Fruit fly (Drosophila melanogaster) whole organism, embryonic: ENCODE results near the gene ttm50.
A peak's percentile ranks its signal among the peaks of the same experiment; 100 is the strongest.

Source experiments
- Awh ChIP-seq: fragments of 200-800 bp; sonication (Bioruptor generic); IDR thresholded peaks from 2 replicates; pipeline ENCODE4, ENCODE4 v1.3.6; 2022; ENCODE audit warnings: missing biosample characterization, missing genetic modification characterization
- BEAF-32 ChIP-seq: fragments of 200-800 bp; sonication (Bioruptor generic); optimal IDR thresholded peaks from 3 replicates; lab custom pipeline; 2017; ENCODE audit warnings: missing biosample characterization, missing genetic modification characterization, mild to moderate bottlenecking, moderate library complexity, missing genetic modification reagents
- CG11723 ChIP-seq: fragments of 200-800 bp; sonication (Bioruptor generic); optimal IDR thresholded peaks from 2 replicates; lab custom pipeline; 2017; ENCODE audit warnings: missing biosample characterization, mild to moderate bottlenecking, missing genetic modification characterization
- CG12104 ChIP-seq: fragments of 200-800 bp; sonication (Bioruptor generic); optimal IDR thresholded peaks from 3 replicates; lab custom pipeline; 2016; ENCODE audit warnings: missing biosample characterization, missing genetic modification characterization
- CG12769 ChIP-seq: fragments of 200-800 bp; sonication (Bioruptor generic); optimal IDR thresholded peaks from 2 replicates; lab custom pipeline; 2019; ENCODE audit warnings: missing biosample characterization, mild to moderate bottlenecking, missing genetic modification characterization, moderate library complexity
- CG16779 ChIP-seq: fragments of 200-800 bp; sonication (Bioruptor generic); IDR thresholded peaks from 2 replicates; pipeline ENCODE4 v1.3.6; 2022; ENCODE audit warnings: missing biosample characterization, missing genetic modification characterization
- CG18011 ChIP-seq: fragments of 200-800 bp; sonication (Bioruptor generic); optimal IDR thresholded peaks from 2 replicates; lab custom pipeline; 2017; ENCODE audit warnings: missing biosample characterization, missing genetic modification characterization, mild to moderate bottlenecking, moderate library complexity, missing genotype
- CG18599 ChIP-seq: fragments of 200-800 bp; sonication (Bioruptor generic); optimal IDR thresholded peaks from 3 replicates; lab custom pipeline; 2017; ENCODE audit warnings: missing biosample characterization, missing genetic modification characterization, mild to moderate bottlenecking, moderate library complexity, missing genetic modification reagents
- CG18619 ChIP-seq: fragments of 200-800 bp; sonication (Bioruptor generic); optimal IDR thresholded peaks from 3 replicates; lab custom pipeline; 2017; ENCODE audit warnings: missing biosample characterization, mild to moderate bottlenecking, missing genetic modification characterization
- CG31224 ChIP-seq: fragments of 200-800 bp; sonication (Bioruptor generic); IDR thresholded peaks from 2 replicates; pipeline ENCODE4 v1.3.6; 2022; ENCODE audit warnings: missing biosample characterization, missing genetic modification characterization
- CG34224 ChIP-seq: fragments of 200-800 bp; sonication (Bioruptor generic); IDR thresholded peaks from 3 replicates; pipeline ENCODE4 v1.3.6; 2022; ENCODE audit warnings: missing biosample characterization, missing genetic modification characterization; ENCODE audit not compliant: partially characterized antibody
- CG42726 ChIP-seq: fragments of 200-800 bp; sonication (Bioruptor generic); IDR thresholded peaks from 2 replicates; pipeline ENCODE4 v1.3.6; 2022; ENCODE audit warnings: missing biosample characterization, missing genetic modification characterization; ENCODE audit not compliant: partially characterized antibody
- CG6654 ChIP-seq: fragments of 200-800 bp; sonication (Bioruptor generic); optimal IDR thresholded peaks from 2 replicates; lab custom pipeline; 2017; ENCODE audit warnings: missing biosample characterization, mild to moderate bottlenecking, missing genetic modification characterization
- CG6791 ChIP-seq: fragments of 200-800 bp; sonication (Bioruptor generic); IDR thresholded peaks from 3 replicates; pipeline ENCODE4 v1.3.6; 2022; ENCODE audit warnings: missing biosample characterization, missing genetic modification characterization; ENCODE audit not compliant: partially characterized antibody
- CG9932 ChIP-seq: fragments of 200-800 bp; sonication (Bioruptor generic); IDR thresholded peaks from 2 replicates; pipeline ENCODE4 v1.3.6; 2022; ENCODE audit warnings: missing biosample characterization, missing genetic modification characterization
- Chrac-16 ChIP-seq: fragments of 200-800 bp; sonication (Bioruptor generic); optimal IDR thresholded peaks from 3 replicates; lab custom pipeline; 2016; ENCODE audit warnings: missing biosample characterization, missing genetic modification characterization
- Dad ChIP-seq: fragments of 200-800 bp; sonication (Bioruptor generic); optimal IDR thresholded peaks from 3 replicates; lab custom pipeline; 2016; ENCODE audit warnings: missing biosample characterization, missing genetic modification characterization
- Doc3 ChIP-seq: fragments of 200-800 bp; sonication (Bioruptor generic); IDR thresholded peaks from 3 replicates; pipeline ENCODE4 v1.3.6; 2022; ENCODE audit warnings: missing biosample characterization, missing genetic modification characterization; ENCODE audit not compliant: partially characterized antibody
- Dp ChIP-seq: fragments of 200-800 bp; sonication (Bioruptor generic); optimal IDR thresholded peaks from 2 replicates; lab custom pipeline; 2018; ENCODE audit warnings: missing biosample characterization, mild to moderate bottlenecking, missing genetic modification characterization, moderate library complexity
- Dref ChIP-seq: fragments of 200-800 bp; sonication (Bioruptor generic); IDR thresholded peaks from 2 replicates; pipeline ENCODE4 v1.3.6; 2022; ENCODE audit warnings: missing biosample characterization, missing genetic modification characterization
- E2f2 ChIP-seq: fragments of 200-800 bp; sonication (Bioruptor generic); IDR thresholded peaks from 2 replicates; pipeline ENCODE4 v1.3.6; 2022; ENCODE audit warnings: missing biosample characterization, missing genetic modification characterization
- Eip74EF ChIP-seq, 2 experiments: fragments of 200-800 bp in 1 of 2; fragments of >200 bp in 1 of 2; sonication (Bioruptor generic) in 1 of 2; optimal IDR thresholded peaks; 2 replicates each; lab custom pipeline; 2017 to 2019; ENCODE audit warnings: missing biosample characterization in 2 of 2, missing genetic modification characterization in 2 of 2, mild to moderate bottlenecking in 1 of 2, moderate library complexity in 1 of 2
- Max ChIP-seq: fragments of 200-800 bp; sonication (Bioruptor generic); optimal IDR thresholded peaks from 2 replicates; lab custom pipeline; 2016; ENCODE audit warnings: missing biosample characterization, mild to moderate bottlenecking, missing genetic modification characterization
- Meics ChIP-seq: fragments of 200-800 bp; sonication (Bioruptor generic); optimal IDR thresholded peaks from 2 replicates; lab custom pipeline; 2017; ENCODE audit warnings: missing biosample characterization, mild to moderate bottlenecking, missing genetic modification characterization
- Nf-YB ChIP-seq: fragments of 200-800 bp; sonication (Bioruptor generic); optimal IDR thresholded peaks from 3 replicates; lab custom pipeline; 2019; ENCODE audit warnings: missing biosample characterization, mild to moderate bottlenecking, missing genetic modification characterization, moderate library complexity
- Opbp ChIP-seq: fragments of 200-800 bp; sonication (Bioruptor generic); IDR thresholded peaks from 3 replicates; pipeline ENCODE4 v1.3.6; 2022; ENCODE audit warnings: missing biosample characterization, missing genetic modification characterization; ENCODE audit not compliant: partially characterized antibody
- Ptx1 ChIP-seq: fragments of 200-800 bp; sonication (Bioruptor generic); IDR thresholded peaks from 2 replicates; pipeline ENCODE4 v1.3.6; 2022; ENCODE audit warnings: missing biosample characterization, missing genetic modification characterization
- Taf1 ChIP-seq: fragments of 200-800 bp; sonication (Bioruptor generic); IDR thresholded peaks from 2 replicates; pipeline ENCODE4 v1.3.6; 2022; ENCODE audit warnings: missing biosample characterization, missing genetic modification characterization
- ac ChIP-seq: fragments of 200-800 bp; sonication (Bioruptor generic); optimal IDR thresholded peaks from 3 replicates; lab custom pipeline; 2017; ENCODE audit warnings: missing biosample characterization, mild to moderate bottlenecking, missing genetic modification characterization
- amos ChIP-seq: fragments of 200-800 bp; sonication (Bioruptor generic); IDR thresholded peaks from 2 replicates; pipeline ENCODE4 v1.3.6; 2022; ENCODE audit warnings: missing biosample characterization, missing genetic modification characterization; ENCODE audit not compliant: partially characterized antibody
- ara ChIP-seq: fragments of 200-800 bp; sonication (Bioruptor generic); IDR thresholded peaks from 2 replicates; pipeline ENCODE4 v1.3.6; 2022; ENCODE audit warnings: missing biosample characterization, missing genetic modification characterization
- ase ChIP-seq: fragments of 200-800 bp; sonication (Bioruptor generic); IDR thresholded peaks from 3 replicates; pipeline ENCODE4 v1.3.6; 2022; ENCODE audit warnings: missing biosample characterization, missing genetic modification characterization
- bbx ChIP-seq: fragments of 200-800 bp; sonication (Bioruptor generic); IDR thresholded peaks from 2 replicates; pipeline ENCODE4 v1.3.6; 2022; ENCODE audit warnings: missing biosample characterization, missing genetic modification characterization; ENCODE audit not compliant: partially characterized antibody
- cato ChIP-seq: fragments of 200-800 bp; sonication (Bioruptor generic); optimal IDR thresholded peaks from 2 replicates; lab custom pipeline; 2016; ENCODE audit warnings: missing biosample characterization, missing genetic modification characterization, borderline replicate concordance
- chinmo ChIP-seq: fragments of 200-800 bp; sonication (Bioruptor generic); IDR thresholded peaks from 4 replicates; pipeline ENCODE4 v1.3.6; 2022; ENCODE audit warnings: missing biosample characterization, missing genetic modification characterization; ENCODE audit not compliant: partially characterized antibody
- cwo ChIP-seq: fragments of 200-800 bp; sonication (Bioruptor generic); optimal IDR thresholded peaks from 3 replicates; lab custom pipeline; 2017; ENCODE audit warnings: missing biosample characterization, missing genetic modification characterization, mild to moderate bottlenecking, moderate library complexity, missing genetic modification reagents
- dimm ChIP-seq: fragments of 200-800 bp; sonication (Bioruptor generic); IDR thresholded peaks from 2 replicates; pipeline ENCODE4 v1.3.6; 2022; ENCODE audit warnings: missing biosample characterization, missing genetic modification characterization
- dysf ChIP-seq: fragments of 200-800 bp; sonication (Bioruptor generic); IDR thresholded peaks from 3 replicates; pipeline ENCODE4 v1.3.6; 2022; ENCODE audit warnings: missing biosample characterization, missing genetic modification characterization
- gem ChIP-seq: fragments of 200-800 bp; sonication (Bioruptor generic); optimal IDR thresholded peaks from 2 replicates; lab custom pipeline; 2019; ENCODE audit warnings: missing biosample characterization, mild to moderate bottlenecking, missing genetic modification characterization, moderate library complexity
- gfzf ChIP-seq: fragments of 200-800 bp; sonication (Bioruptor generic); optimal IDR thresholded peaks from 2 replicates; lab custom pipeline; 2016; ENCODE audit warnings: missing biosample characterization, mild to moderate bottlenecking, missing genetic modification characterization, moderate library complexity
- hbn ChIP-seq: fragments of 200-800 bp; sonication (Bioruptor generic); IDR thresholded peaks from 2 replicates; pipeline ENCODE4 v1.3.6; 2022; ENCODE audit warnings: missing biosample characterization, missing genetic modification characterization; ENCODE audit not compliant: partially characterized antibody
- jigr1 ChIP-seq: fragments of 200-800 bp; sonication (Bioruptor generic); IDR thresholded peaks from 3 replicates; pipeline ENCODE4 v1.3.6; 2022; ENCODE audit warnings: missing biosample characterization, missing genetic modification characterization
- pzg ChIP-seq: fragments of 200-800 bp; sonication (Bioruptor generic); optimal IDR thresholded peaks from 3 replicates; lab custom pipeline; 2018; ENCODE audit warnings: missing biosample characterization, mild to moderate bottlenecking, missing genetic modification characterization, moderate library complexity
- ranshi ChIP-seq: fragments of 200-800 bp; sonication (Bioruptor generic); IDR thresholded peaks from 2 replicates; pipeline ENCODE4 v1.3.6; 2022; ENCODE audit warnings: missing biosample characterization, missing genetic modification characterization
- repo ChIP-seq: fragments of 200-800 bp; sonication (Bioruptor generic); optimal IDR thresholded peaks from 2 replicates; lab custom pipeline; 2016; ENCODE audit warnings: missing biosample characterization, missing genetic modification characterization
- run ChIP-seq: fragments of 200-800 bp; sonication (Bioruptor generic); optimal IDR thresholded peaks from 3 replicates; lab custom pipeline; 2018; ENCODE audit warnings: missing biosample characterization, mild to moderate bottlenecking, missing genetic modification characterization
- sna ChIP-seq: fragments of 200-800 bp; sonication (Bioruptor generic); IDR thresholded peaks from 2 replicates; pipeline ENCODE4 v1.3.6; 2022; ENCODE audit warnings: missing biosample characterization, missing genetic modification characterization; ENCODE audit not compliant: partially characterized antibody
- tup ChIP-seq: fragments of 200-800 bp; sonication (Bioruptor generic); optimal IDR thresholded peaks from 2 replicates; lab custom pipeline; 2016; ENCODE audit warnings: missing biosample characterization, mild to moderate bottlenecking, missing genetic modification characterization, moderate library complexity
- zfh2 ChIP-seq: fragments of 200-800 bp; sonication (Bioruptor generic); optimal IDR thresholded peaks from 2 replicates; lab custom pipeline; 2016; ENCODE audit warnings: missing biosample characterization, missing genetic modification characterization

The ttm50 gene

DNA sequence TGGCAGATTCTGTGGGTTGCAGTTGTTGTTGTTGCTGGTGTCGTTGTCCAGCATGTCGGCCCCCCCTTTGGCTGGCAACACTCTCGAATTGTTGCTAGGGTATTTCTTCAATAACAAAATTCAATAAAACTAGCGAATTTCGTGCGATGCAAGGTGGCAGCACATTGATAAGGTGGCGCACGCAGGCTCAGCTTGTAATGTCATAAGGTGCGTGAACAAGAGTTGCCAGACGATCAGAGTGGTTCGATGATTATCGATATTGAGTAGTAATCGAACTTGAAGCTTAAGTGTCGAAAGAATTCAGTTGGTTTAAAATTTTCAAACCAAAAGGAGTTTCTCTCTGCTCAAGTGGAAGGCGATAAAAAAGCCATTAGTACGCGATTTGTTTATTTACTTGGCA is 11.9 kb downstream of the ttm50 start, which contains the start of gene CG2701 (continued):
- no peak for TF ChIP-seq Nf-YB (GFP tag; lab: Kevin White, UChicago)
- no peak for TF ChIP-seq CG11723 (GFP tag; lab: Kevin White, UChicago)
- no peak for TF ChIP-seq cato (GFP tag; lab: Kevin White, UChicago)
- TF ChIP-seq CG34224 (GFP tag; lab: Robert Waterston, UW), result peak; percentile 75
- TF ChIP-seq gem (tag; lab: Kevin White, UChicago), result no peak
- TF ChIP-seq run (tag; lab: Kevin White, UChicago), result no peak
- TF ChIP-seq CG16779, result no peak
- no peak for TF ChIP-seq Ptx1 (GFP tag; lab: Robert Waterston, UW)
- TF ChIP-seq CG18011, result no peak
- TF ChIP-seq CG18619 (GFP tag; lab: Kevin White, UChicago), result no peak
- no peak for TF ChIP-seq Dad (GFP tag; lab: Kevin White, UChicago)
- TF ChIP-seq ac, result no peak
- TF ChIP-seq Eip74EF (GFP tag; optimal IDR thresholded peaks at IDR 0.05; lab: Kevin White, UChicago), result no peak
- no peak for TF ChIP-seq tup (GFP tag; lab: Kevin White, UChicago)
- no peak for TF ChIP-seq jigr1 (GFP tag; lab: Robert Waterston, UW)
- TF ChIP-seq Awh, result no peak
- TF ChIP-seq ranshi (GFP tag; lab: Robert Waterston, UW), result no peak
- TF ChIP-seq pzg, result peak; percentile 85
- no peak for TF ChIP-seq Max
- no peak for TF ChIP-seq Meics (GFP tag; lab: Kevin White, UChicago)
- TF ChIP-seq CG31224 (GFP tag; lab: Robert Waterston, UW), result no peak
- TF ChIP-seq Chrac-16 (GFP tag; lab: Kevin White, UChicago), result no peak
- 0 out of 4 replicates have a peak, but pooled peaks have one; percentile 67 for TF ChIP-seq chinmo
- TF ChIP-seq dimm (GFP tag; lab: Robert Waterston, UW), result no peak
- TF ChIP-seq CG12769, result no peak

DNA sequence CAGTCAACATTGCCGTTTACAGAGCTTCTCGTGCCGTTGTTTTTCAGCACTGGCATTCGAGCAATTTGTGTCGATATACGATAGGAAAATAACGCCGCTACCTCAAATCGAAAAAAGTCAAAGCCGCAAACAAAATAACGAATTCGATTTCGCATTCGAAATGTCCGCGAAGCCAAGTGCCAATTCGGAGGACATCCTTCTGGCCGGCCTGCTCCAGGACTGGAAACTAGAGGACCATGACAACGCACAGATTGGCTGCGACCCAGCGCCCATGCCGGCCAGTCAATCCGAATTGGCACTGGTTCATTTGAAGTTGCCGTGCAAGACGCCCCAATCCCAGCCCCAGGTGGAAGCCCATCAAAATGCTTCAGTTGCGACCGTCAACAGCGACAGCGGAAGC is 17.3 kb downstream of the ttm50 start:
- 0 out of 2 replicates have a peak, but pooled peaks have one; percentile 7 for TF ChIP-seq CG9932 (GFP tag; lab: Robert Waterston, UW)
- TF ChIP-seq CG12104, result no peak
- TF ChIP-seq cwo (GFP tag; lab: Kevin White, UChicago), result no peak
- TF ChIP-seq CG18599 (GFP tag; lab: Kevin White, UChicago), result no peak
- TF ChIP-seq Doc3 (GFP tag; lab: Robert Waterston, UW), result 0 out of 3 replicates have a peak, but pooled peaks have one; percentile 36
- peak; percentile 41; the same call in 1 of the 2 replicates for TF ChIP-seq amos
- TF ChIP-seq zfh2 (GFP tag; lab: Kevin White, UChicago), result peak; percentile 30
- TF ChIP-seq E2f2 (GFP tag; lab: Robert Waterston, UW), result peak; percentile 80
- peak; percentile 48 for TF ChIP-seq BEAF-32
- TF ChIP-seq dysf, result 0 out of 3 replicates have a peak, but pooled peaks have one; percentile 45
- 0 out of 2 replicates have a peak, but pooled peaks have one; percentile 26 for TF ChIP-seq ara (GFP tag; lab: Robert Waterston, UW)
- TF ChIP-seq Awh, result no peak
- 0 out of 2 replicates have a peak, but pooled peaks have one; percentile 20 for TF ChIP-seq hbn (GFP tag; lab: Robert Waterston, UW)
- TF ChIP-seq repo, result no peak
- TF ChIP-seq bbx (GFP tag; lab: Robert Waterston, UW), result no peak
- TF ChIP-seq Eip74EF (GFP tag; optimal IDR thresholded peaks at IDR 0.05; lab: Kevin White, UChicago), result no peak
- peak; percentile 46; the same call in 1 of the 2 replicates for TF ChIP-seq sna (GFP tag; lab: Robert Waterston, UW)
- peak; percentile 17 for TF ChIP-seq gfzf (GFP tag; lab: Kevin White, UChicago)
- no peak for TF ChIP-seq ase (GFP tag; lab: Robert Waterston, UW)
- no peak for TF ChIP-seq Taf1 (GFP tag; lab: Robert Waterston, UW)
- TF ChIP-seq Dp (GFP tag; lab: Kevin White, UChicago), result peak; percentile 71
- TF ChIP-seq CG6654, result no peak
- peak; percentile 28; the same call in 1 of the 3 replicates for TF ChIP-seq Opbp
- TF ChIP-seq CG6791 (GFP tag; lab: Robert Waterston, UW), result 0 out of 3 replicates have a peak, but pooled peaks have one; percentile 36
- TF ChIP-seq Dref (GFP tag; lab: Robert Waterston, UW), result peak; percentile 63
- peak; percentile 37; the same call in 1 of the 2 replicates for TF ChIP-seq CG42726
